Worm (Caenorhabditis elegans): ENCODE data around the gene Y57E12B.10.

ce11 chrV:6917280-6917679 is 18.5 kb downstream of the Y57E12B.10 start:
- TF ChIP-seq fkh-10 (GFP tag; optimal IDR thresholded peaks at IDR 0.05) (no peak), elt-4 (tag; optimal IDR thresholded peaks at IDR 0.05) (no peak), pqm-1 (tag; optimal IDR thresholded peaks at IDR 0.05) (no peak), ets-4 (tag; optimal IDR thresholded peaks at IDR 0.05) (no peak), hlh-30 (tag; optimal IDR thresholded peaks at IDR 0.05; ENCODE audit: insufficient read depth) (no peak), ama-1 (optimal IDR thresholded peaks at IDR 0.05) (no peak), unc-42 (tag; optimal IDR thresholded peaks at IDR 0.05) (no peak), tbx-2 (tag; optimal IDR thresholded peaks at IDR 0.05) (no peak), ceh-9 (tag; optimal IDR thresholded peaks at IDR 0.05) (no peak), C08G9.2 (tag; optimal IDR thresholded peaks at IDR 0.05) (no peak), sdc-2 (tag; optimal IDR thresholded peaks at IDR 0.05) (no peak)
